Worm (Caenorhabditis elegans) whole organism, L3 larva: Measurements from ENCODE around the gene F59E11.2.

ENCODE experiments used
- R02D3.7 ChIP-seq: fragments of 150-350 bp; optimal IDR thresholded peaks from 2 replicates; lab custom pipeline; 2014; ENCODE audit warnings: missing biosample characterization, missing genetic modification characterization
- aly-2 ChIP-seq: fragments of 150-350 bp; optimal IDR thresholded peaks from 2 replicates; lab custom pipeline; 2014; ENCODE audit warnings: missing biosample characterization, missing genetic modification characterization
- ceh-28 ChIP-seq: fragments of 150-350 bp; optimal IDR thresholded peaks from 2 replicates; lab custom pipeline; 2014; ENCODE audit warnings: missing biosample characterization, missing genetic modification reagents, missing genetic modification characterization
- daf-12 ChIP-seq: fragments of 150-350 bp; optimal IDR thresholded peaks from 2 replicates; lab custom pipeline; 2014; ENCODE audit warnings: missing biosample characterization, missing genetic modification reagents, missing genetic modification characterization
- elt-3 ChIP-seq, 3 experiments: fragments of 150-350 bp in 1 of 3; sonication (generic microtip) in 2 of 3; optimal IDR thresholded peaks; 2 replicates in 2 of 3; 4 replicates in 1 of 3; lab custom pipeline; 2014 to 2017; ENCODE audit warnings: missing biosample characterization in 3 of 3, missing genetic modification characterization in 3 of 3
- fos-1 ChIP-seq: fragments of 150-350 bp; optimal IDR thresholded peaks from 2 replicates; lab custom pipeline; 2014; ENCODE audit warnings: missing biosample characterization, missing genetic modification characterization
- nhr-12 ChIP-seq: fragments of 150-350 bp; optimal IDR thresholded peaks from 2 replicates; lab custom pipeline; 2014; ENCODE audit warnings: missing biosample characterization, missing genetic modification characterization
- nhr-23 ChIP-seq: fragments of 150-350 bp; optimal IDR thresholded peaks from 2 replicates; lab custom pipeline; 2014; ENCODE audit warnings: missing biosample characterization, missing genetic modification reagents, missing genetic modification characterization
- pqm-1 ChIP-seq: fragments of 150-350 bp; optimal IDR thresholded peaks from 2 replicates; lab custom pipeline; 2017; ENCODE audit warnings: missing biosample characterization, missing genetic modification characterization, inconsistent platforms
- snpc-4 ChIP-seq: fragments of 150-350 bp; optimal IDR thresholded peaks from 2 replicates; lab custom pipeline; 2014; ENCODE audit warnings: missing biosample characterization, missing genetic modification characterization
- tbx-2 ChIP-seq: sonication (generic microtip); optimal IDR thresholded peaks from 2 replicates; lab custom pipeline; 2016; ENCODE audit warnings: mild to moderate bottlenecking, missing genetic modification characterization, missing compliant biosample characterization
- ztf-11 ChIP-seq: fragments of 150-350 bp; optimal IDR thresholded peaks from 2 replicates; lab custom pipeline; 2014; ENCODE audit warnings: missing biosample characterization, missing genetic modification characterization
- ztf-4 ChIP-seq: fragments of 150-350 bp; optimal IDR thresholded peaks from 2 replicates; lab custom pipeline; 2014; ENCODE audit warnings: missing biosample characterization, missing genetic modification characterization

DNA sequence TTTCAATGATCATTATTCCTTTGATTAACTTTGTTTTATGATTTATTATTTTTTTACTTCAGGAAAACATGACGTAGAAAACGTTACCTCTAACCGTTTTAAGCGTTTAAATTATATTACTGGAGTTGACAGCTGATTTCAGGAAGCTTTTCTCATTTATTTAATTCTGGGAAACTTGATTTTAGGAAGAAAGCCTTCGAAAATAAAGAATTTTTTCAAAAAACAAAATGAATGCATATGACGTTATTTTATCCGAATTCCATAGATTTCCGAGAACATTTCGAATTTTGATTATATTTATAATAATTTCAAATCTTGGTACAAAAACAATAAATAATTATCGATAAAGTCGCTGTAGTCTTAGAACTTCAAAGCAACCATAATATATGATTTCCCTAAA lies 48.0 kb downstream of the F59E11.2 start:
- TF ChIP-seq elt-3 (tag; optimal IDR thresholded peaks at IDR 0.05; lab: Kevin White, UChicago) (no peak), nhr-12 (no peak), ztf-11 (tag; lab: Kevin White, UChicago) (no peak), pqm-1 (tag; lab: Kevin White, UChicago) (no peak), nhr-23 (tag; lab: Kevin White, UChicago) (no peak), daf-12 (tag; lab: Kevin White, UChicago) (no peak), ceh-28 (tag; lab: Kevin White, UChicago) (no peak), fos-1 (tag; lab: Kevin White, UChicago) (no peak), R02D3.7 (tag; lab: Kevin White, UChicago) (no peak), snpc-4 (tag; lab: Kevin White, UChicago) (no peak), tbx-2 (tag; lab: Kevin White, UChicago) (no peak), ztf-4 (no peak), aly-2 (tag; lab: Kevin White, UChicago) (no peak)
